Fruit fly (Drosophila melanogaster) whole organism, embryonic: ENCODE results near the gene alphaTub84B.

Source experiments
- Atf3 ChIP-seq: fragments of 200-800 bp; sonication (Bioruptor generic); optimal IDR thresholded peaks from 3 replicates; lab custom pipeline; 2016; ENCODE audit warnings: missing biosample characterization, missing genetic modification characterization
- BtbVII ChIP-seq: fragments of 200-800 bp; sonication (Bioruptor generic); optimal IDR thresholded peaks from 3 replicates; lab custom pipeline; 2017; ENCODE audit warnings: missing biosample characterization, mild to moderate bottlenecking, missing genetic modification characterization
- Bteb2 ChIP-seq: fragments of 200-800 bp; sonication (Bioruptor generic); optimal IDR thresholded peaks from 2 replicates; lab custom pipeline; 2016; ENCODE audit warnings: missing biosample characterization, missing genetic modification characterization
- CG10431 ChIP-seq: fragments of 200-800 bp; sonication (Bioruptor generic); optimal IDR thresholded peaks from 3 replicates; lab custom pipeline; 2018; ENCODE audit warnings: missing biosample characterization, mild to moderate bottlenecking, missing genetic modification characterization
- CG12659 ChIP-seq: fragments of 200-800 bp; sonication (Bioruptor generic); optimal IDR thresholded peaks from 3 replicates; lab custom pipeline; 2017; ENCODE audit warnings: mild to moderate bottlenecking, missing biosample characterization, missing genetic modification reagents, missing genetic modification characterization
- CG12769 ChIP-seq: fragments of 200-800 bp; sonication (Bioruptor generic); optimal IDR thresholded peaks from 2 replicates; lab custom pipeline; 2019; ENCODE audit warnings: missing biosample characterization, mild to moderate bottlenecking, missing genetic modification characterization, moderate library complexity
- CG13287 ChIP-seq: fragments of 200-800 bp; sonication (Bioruptor generic); IDR thresholded peaks from 2 replicates; pipeline ENCODE4 v1.3.6; 2022; ENCODE audit warnings: missing biosample characterization, missing genetic modification characterization; ENCODE audit not compliant: partially characterized antibody
- CG14050 ChIP-seq: fragments of 200-800 bp; sonication (Bioruptor generic); IDR thresholded peaks from 3 replicates; pipeline ENCODE4 v1.3.6; 2022; ENCODE audit warnings: missing biosample characterization, missing genetic modification characterization
- CG15514 ChIP-seq: fragments of 200-800 bp; sonication (Bioruptor generic); optimal IDR thresholded peaks from 3 replicates; lab custom pipeline; 2017; ENCODE audit warnings: missing biosample characterization, missing genetic modification characterization, mild to moderate bottlenecking, moderate library complexity, missing genetic modification reagents
- CG2116 ChIP-seq: fragments of 200-800 bp; sonication (Bioruptor generic); optimal IDR thresholded peaks from 3 replicates; lab custom pipeline; 2018; ENCODE audit warnings: missing biosample characterization, mild to moderate bottlenecking, missing genetic modification characterization
- CG32767 ChIP-seq: fragments of 200-800 bp; sonication (Bioruptor generic); IDR thresholded peaks from 2 replicates; pipeline ENCODE4 v1.3.6; 2022; ENCODE audit warnings: missing biosample characterization, missing genetic modification characterization
- CG4404 ChIP-seq: fragments of 200-800 bp; sonication (Bioruptor generic); IDR thresholded peaks from 2 replicates; pipeline ENCODE4 v1.3.6; 2022; ENCODE audit warnings: missing biosample characterization, missing genetic modification characterization
- CG6254 ChIP-seq: fragments of 200-800 bp; sonication (Bioruptor generic); optimal IDR thresholded peaks from 3 replicates; lab custom pipeline; 2017; ENCODE audit warnings: mild to moderate bottlenecking, missing biosample characterization, missing genetic modification reagents, missing genetic modification characterization
- CG6765 ChIP-seq: fragments of 200-800 bp; sonication (Bioruptor generic); optimal IDR thresholded peaks from 3 replicates; lab custom pipeline; 2017; ENCODE audit warnings: missing biosample characterization, mild to moderate bottlenecking, missing genetic modification characterization
- CG7987 ChIP-seq: fragments of 200-800 bp; sonication (Bioruptor generic); optimal IDR thresholded peaks from 2 replicates; lab custom pipeline; 2018; ENCODE audit warnings: missing biosample characterization, mild to moderate bottlenecking, missing genetic modification characterization, moderate library complexity
- CG8290 ChIP-seq, 3 experiments: fragments of 200-800 bp; sonication (Bioruptor generic); optimal IDR thresholded peaks; 2 replicates each; lab custom pipeline; 2016 to 2019; ENCODE audit warnings: missing biosample characterization in 3 of 3, missing genetic modification characterization in 3 of 3, mild to moderate bottlenecking in 2 of 3, moderate library complexity in 1 of 3
- CG8944 ChIP-seq: fragments of 200-800 bp; sonication (Bioruptor generic); optimal IDR thresholded peaks from 3 replicates; lab custom pipeline; 2016; ENCODE audit warnings: missing biosample characterization, missing genetic modification characterization
- HmgZ ChIP-seq: fragments of 200-800 bp; sonication (Bioruptor generic); optimal IDR thresholded peaks from 2 replicates; lab custom pipeline; 2018; ENCODE audit warnings: missing biosample characterization, mild to moderate bottlenecking, missing genetic modification characterization
- MBD-R2 ChIP-seq: fragments of 200-800 bp; sonication (Bioruptor generic); IDR thresholded peaks from 2 replicates; pipeline ENCODE4 v1.3.6; 2022; ENCODE audit warnings: missing biosample characterization, missing genetic modification characterization
- Med ChIP-seq: fragments of 200-800 bp; sonication (Bioruptor generic); peaks from one replicate; lab custom pipeline; 2016; ENCODE audit warnings: missing biosample characterization, missing genetic modification characterization, mild to moderate bottlenecking, inconsistent platforms, moderate library complexity
- Rfx ChIP-seq: fragments of 200-800 bp; sonication (Bioruptor generic); IDR thresholded peaks from 2 replicates; pipeline ENCODE4 v1.3.6; 2022; ENCODE audit warnings: missing biosample characterization, missing genetic modification characterization
- ab ChIP-seq: fragments of 200-800 bp; sonication (Bioruptor generic); optimal IDR thresholded peaks from 2 replicates; lab custom pipeline; 2016; ENCODE audit warnings: missing biosample characterization, missing genetic modification characterization
- abd-A ChIP-seq: fragments of 200-800 bp; sonication (Bioruptor generic); optimal IDR thresholded peaks from 3 replicates; lab custom pipeline; 2019; ENCODE audit warnings: missing biosample characterization, mild to moderate bottlenecking, missing genetic modification characterization, moderate library complexity
- bigmax ChIP-seq: fragments of 200-800 bp; sonication (Bioruptor generic); optimal IDR thresholded peaks from 2 replicates; lab custom pipeline; 2018; ENCODE audit warnings: missing biosample characterization, mild to moderate bottlenecking, missing genetic modification characterization
- corto ChIP-seq: fragments of 200-800 bp; sonication (Bioruptor generic); optimal IDR thresholded peaks from 2 replicates; lab custom pipeline; 2016; ENCODE audit warnings: missing biosample characterization, mild to moderate bottlenecking, missing genetic modification characterization, moderate library complexity
- crol ChIP-seq: fragments of 200-800 bp; sonication (Bioruptor generic); IDR thresholded peaks from 2 replicates; pipeline ENCODE4 v1.3.6; 2022; ENCODE audit warnings: missing biosample characterization, missing genetic modification characterization
- cwo ChIP-seq: fragments of 200-800 bp; sonication (Bioruptor generic); optimal IDR thresholded peaks from 3 replicates; lab custom pipeline; 2017; ENCODE audit warnings: missing biosample characterization, missing genetic modification characterization, mild to moderate bottlenecking, moderate library complexity, missing genetic modification reagents
- da ChIP-seq: fragments of 200-800 bp; sonication (Bioruptor generic); optimal IDR thresholded peaks from 2 replicates; lab custom pipeline; 2016; ENCODE audit warnings: missing biosample characterization, missing genetic modification characterization
- disco-r ChIP-seq: fragments of 200-800 bp; sonication (Bioruptor generic); optimal IDR thresholded peaks from 2 replicates; lab custom pipeline; 2016; ENCODE audit warnings: missing biosample characterization, missing genetic modification characterization
- dm ChIP-seq: fragments of 200-800 bp; sonication (Bioruptor generic); optimal IDR thresholded peaks from 3 replicates; lab custom pipeline; 2016; ENCODE audit warnings: missing biosample characterization, missing genetic modification characterization
- fu2 ChIP-seq: fragments of 200-800 bp; sonication (Bioruptor generic); optimal IDR thresholded peaks from 2 replicates; lab custom pipeline; 2016; ENCODE audit warnings: missing biosample characterization, missing genetic modification characterization
- gcm2 ChIP-seq: fragments of 200-800 bp; sonication (Bioruptor generic); optimal IDR thresholded peaks from 2 replicates; lab custom pipeline; 2016; ENCODE audit warnings: missing biosample characterization, missing genetic modification characterization
- grn ChIP-seq: fragments of 200-800 bp; sonication (Bioruptor generic); optimal IDR thresholded peaks from 3 replicates; lab custom pipeline; 2017; ENCODE audit warnings: missing biosample characterization, missing genetic modification characterization
- h ChIP-seq: fragments of >200 bp; optimal IDR thresholded peaks from 2 replicates; lab custom pipeline; 2017
- kay ChIP-seq: fragments of 200-800 bp; sonication (Bioruptor generic); optimal IDR thresholded peaks from 2 replicates; lab custom pipeline; 2016; ENCODE audit warnings: missing biosample characterization, missing genetic modification characterization
- lbe ChIP-seq: fragments of 200-800 bp; sonication (Bioruptor generic); optimal IDR thresholded peaks from 2 replicates; lab custom pipeline; 2016; ENCODE audit warnings: missing biosample characterization, mild to moderate bottlenecking, missing genetic modification characterization
- lola ChIP-seq, 3 experiments: fragments of >200 bp in 2 of 3; fragments of 200-800 bp in 1 of 3; sonication (Bioruptor generic) in 1 of 3; optimal IDR thresholded peaks; 2 replicates each; lab custom pipeline; 2017 to 2019; ENCODE audit warnings: missing biosample characterization in 3 of 3, missing genetic modification characterization in 3 of 3, mild to moderate bottlenecking in 1 of 3, moderate library complexity in 1 of 3
- lov ChIP-seq, 2 experiments: fragments of 200-800 bp in 1 of 2; fragments of >200 bp in 1 of 2; sonication (Bioruptor generic) in 1 of 2; IDR thresholded peaks in 1 of 2; optimal IDR thresholded peaks in 1 of 2; 2 replicates in 1 of 2; 3 replicates in 1 of 2; pipeline versions ENCODE4 v1.3.6 to Lab custom; 2017 to 2022; ENCODE audit warnings: missing biosample characterization in 1 of 2, missing genetic modification characterization in 1 of 2
- onecut ChIP-seq: fragments of 200-800 bp; sonication (Bioruptor generic); IDR thresholded peaks from 2 replicates; pipeline ENCODE4 v1.3.6; 2022; ENCODE audit warnings: missing biosample characterization, missing genetic modification characterization
- rib ChIP-seq: fragments of 200-800 bp; sonication (Bioruptor generic); IDR thresholded peaks from 2 replicates; pipeline ENCODE4 v1.3.6; 2022; ENCODE audit warnings: missing biosample characterization, missing genetic modification characterization
- ro ChIP-seq: fragments of 200-800 bp; sonication (Bioruptor generic); IDR thresholded peaks from 2 replicates; pipeline ENCODE4 v1.3.6; 2022; ENCODE audit warnings: missing biosample characterization, missing genetic modification characterization
- sens ChIP-seq: fragments of 200-800 bp; sonication (Bioruptor generic); peaks from one replicate; lab custom pipeline; 2016; ENCODE audit warnings: missing biosample characterization, missing genetic modification characterization
- seq ChIP-seq: fragments of 200-800 bp; sonication (Bioruptor generic); IDR thresholded peaks from 2 replicates; pipeline ENCODE4 v1.3.6; 2022; ENCODE audit warnings: missing biosample characterization, missing genetic modification characterization
- so ChIP-seq: fragments of 200-800 bp; sonication (Bioruptor generic); IDR thresholded peaks from 3 replicates; pipeline ENCODE4 v1.3.6; 2022; ENCODE audit warnings: missing biosample characterization, missing genetic modification characterization
- sr ChIP-seq: fragments of 200-800 bp; sonication (Bioruptor generic); IDR thresholded peaks from 3 replicates; pipeline ENCODE4 v1.3.6; 2022; ENCODE audit warnings: missing biosample characterization, missing genetic modification characterization
- tx ChIP-seq: fragments of 200-800 bp; sonication (Bioruptor generic); optimal IDR thresholded peaks from 2 replicates; lab custom pipeline; 2016; ENCODE audit warnings: missing biosample characterization, missing genetic modification characterization
- unc-4 ChIP-seq: fragments of 200-800 bp; sonication (Bioruptor generic); IDR thresholded peaks from 2 replicates; pipeline ENCODE4 v1.3.6; 2022; ENCODE audit warnings: missing biosample characterization, missing genetic modification characterization; ENCODE audit not compliant: partially characterized antibody

The alphaTub84B gene

DNA sequence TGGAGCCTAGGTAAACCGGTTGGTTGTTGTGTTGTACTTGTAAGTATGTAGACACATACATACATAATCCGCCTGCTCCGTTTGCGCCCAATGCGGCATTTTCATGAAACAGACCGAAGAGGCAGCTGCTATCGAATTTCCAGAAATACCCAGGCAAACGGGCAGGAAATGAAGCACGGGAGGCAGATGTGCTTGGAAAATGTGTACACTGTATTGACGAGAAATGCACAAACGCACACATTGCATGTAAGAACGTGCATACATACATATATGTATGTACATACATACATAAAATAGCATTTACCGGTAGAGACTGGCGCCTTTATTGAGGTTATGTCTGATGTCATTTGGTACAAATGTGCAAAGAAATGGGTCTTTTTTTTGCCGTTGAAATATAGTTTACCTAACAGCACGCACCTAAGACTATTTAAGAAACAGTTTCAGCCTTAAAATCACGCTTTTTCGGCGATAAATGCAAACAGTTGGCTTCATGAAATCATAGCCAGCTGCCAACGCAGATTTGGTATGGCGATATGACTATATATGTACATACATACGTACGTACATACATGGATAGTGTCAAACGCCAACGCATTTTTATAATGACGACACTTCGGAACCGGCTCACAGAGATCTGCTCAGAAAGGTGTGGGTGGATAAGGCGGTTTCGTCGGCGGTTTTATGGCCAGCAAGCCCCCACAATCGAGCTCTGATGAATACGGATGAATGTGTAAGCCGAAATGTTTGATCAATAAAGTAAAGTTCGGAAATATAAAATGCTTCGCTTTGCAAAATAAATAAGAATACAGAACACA lies 3.3 kb downstream of the alphaTub84B start (continued):
- TF ChIP-seq rib (GFP tag; lab: Robert Waterston, UW) (peak; percentile 46; the same call in 1 of the 2 replicates), onecut (GFP tag; lab: Robert Waterston, UW) (peak; percentile 62; the same call in 1 of the 2 replicates), CG12769 (tag; lab: Kevin White, UChicago) (peak; percentile 23), ab (no peak), h (lab: Kevin White, UChicago) (no peak), MBD-R2 (GFP tag; lab: Robert Waterston, UW) (peak; percentile 40; the same call in 1 of the 2 replicates), CG6765 (GFP tag; lab: Kevin White, UChicago) (peak; percentile 21), BtbVII (GFP tag; lab: Kevin White, UChicago) (peak; percentile 17), bigmax (GFP tag; lab: Kevin White, UChicago) (peak; percentile 97), Rfx (GFP tag; lab: Robert Waterston, UW) (no peak), sens (GFP tag; lab: Kevin White, UChicago) (peak; percentile 78), grn (peak; percentile 70), tx (GFP tag; lab: Kevin White, UChicago) (peak; percentile 31), seq (GFP tag; lab: Robert Waterston, UW) (no peak), Bteb2 (GFP tag; lab: Kevin White, UChicago) (no peak), abd-A (peak; percentile 29), CG15514 (peak; percentile 88), CG2116 (GFP tag; lab: Kevin White, UChicago) (peak; percentile 17), so (GFP tag; lab: Robert Waterston, UW) (peak; percentile 43; the same call in 2 of the 3 replicates), sr (GFP tag; lab: Robert Waterston, UW) (peak; percentile 93), disco-r (GFP tag; lab: Kevin White, UChicago) (no peak), CG10431 (GFP tag; lab: Kevin White, UChicago) (peak; percentile 34), corto (GFP tag; lab: Kevin White, UChicago) (peak; percentile 56), dm (GFP tag; lab: Kevin White, UChicago) (peak; percentile 3), da (GFP tag; lab: Kevin White, UChicago) (peak; percentile 53), lola (GFP tag; optimal IDR thresholded peaks at IDR 0.05; lab: Kevin White, UChicago) (peak in 1 of 3 experiments; percentile 32)
- TF ChIP-seq, all 482 proteins: peak for 51

DNA sequence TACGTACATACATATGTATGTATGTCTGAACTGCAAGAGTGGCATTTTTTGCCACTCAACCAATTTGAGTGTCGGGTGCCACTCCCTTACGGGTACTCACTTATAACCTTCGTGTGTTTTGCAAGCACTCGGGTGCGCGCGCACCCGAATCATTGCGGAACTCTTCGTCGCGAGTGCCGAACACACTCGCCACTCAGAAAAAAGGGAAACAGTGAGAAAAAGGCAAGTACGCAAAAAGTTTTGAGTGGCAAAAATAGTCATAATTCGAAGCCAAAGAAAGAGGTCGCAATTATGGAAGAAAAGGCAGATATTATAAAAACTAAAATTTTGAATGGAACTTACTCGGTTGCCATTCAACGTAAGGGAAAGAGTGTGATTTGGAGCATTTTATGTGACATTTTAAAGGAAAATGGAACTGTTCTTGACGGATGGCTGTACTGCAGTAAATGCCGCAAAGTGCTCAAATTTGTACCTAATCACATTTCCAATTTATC lies 4.0 kb downstream of the alphaTub84B start:
- TF ChIP-seq CG8290 (GFP tag; optimal IDR thresholded peaks at IDR 0.05; lab: Kevin White, UChicago) = no peak
- TF ChIP-seq CG8290 (tag; optimal IDR thresholded peaks at IDR 0.05; lab: Kevin White, UChicago) = peak in 1 of 2 experiments; percentile 48
- no peak for TF ChIP-seq CG8944 (GFP tag; lab: Kevin White, UChicago)
- TF ChIP-seq CG7987 (GFP tag; lab: Kevin White, UChicago) = no peak
- TF ChIP-seq cwo (GFP tag; lab: Kevin White, UChicago) = peak; percentile 33
- TF ChIP-seq CG13287 = peak; percentile 21; the same call in 1 of the 2 replicates
- TF ChIP-seq fu2 (GFP tag; lab: Kevin White, UChicago) = no peak
- TF ChIP-seq unc-4 (GFP tag; lab: Robert Waterston, UW) = no peak
- no peak for TF ChIP-seq lov (optimal IDR thresholded peaks at IDR 0.05; lab: Kevin White, UChicago)
- TF ChIP-seq lov (GFP tag; IDR thresholded peaks at IDR 0.05; lab: Robert Waterston, UW) = no peak
- no peak for TF ChIP-seq Med (GFP tag; lab: Kevin White, UChicago)
- TF ChIP-seq CG12659 (GFP tag; lab: Kevin White, UChicago) = peak; percentile 25
- TF ChIP-seq CG4404 (GFP tag; lab: Robert Waterston, UW) = no peak
- TF ChIP-seq kay = no peak
- TF ChIP-seq disco-r (GFP tag; lab: Kevin White, UChicago) = no peak
- TF ChIP-seq HmgZ (tag; lab: Kevin White, UChicago) = no peak
- TF ChIP-seq ro (GFP tag; lab: Robert Waterston, UW) = no peak
- no peak for TF ChIP-seq CG6254 (GFP tag; lab: Kevin White, UChicago)
- TF ChIP-seq BtbVII (GFP tag; lab: Kevin White, UChicago) = no peak
- TF ChIP-seq crol (GFP tag; lab: Robert Waterston, UW) = no peak
- no peak for TF ChIP-seq gcm2 (GFP tag; lab: Kevin White, UChicago)
- no peak for TF ChIP-seq lbe (GFP tag; lab: Kevin White, UChicago)
- no peak for TF ChIP-seq CG14050
- no peak for TF ChIP-seq Atf3
- TF ChIP-seq CG32767 (GFP tag; lab: Robert Waterston, UW) = 0 out of 2 replicates have a peak, but pooled peaks have one; percentile 20
